Worm (Caenorhabditis elegans) whole organism, L3 larva: ENCODE data around the gene ugt-62.
A peak's percentile ranks its signal among the peaks of the same experiment; 100 is the strongest.

Experiments used
- R02D3.7 ChIP-seq: fragments of 150-350 bp; optimal IDR thresholded peaks from 2 replicates; lab custom pipeline; 2014; ENCODE audit warnings: missing biosample characterization, missing genetic modification characterization
- ZK546.5 ChIP-seq: sonication (generic microtip); optimal IDR thresholded peaks from 2 replicates; lab custom pipeline; 2017; ENCODE audit warnings: missing biosample characterization, missing genetic modification characterization
- aly-2 ChIP-seq: fragments of 150-350 bp; optimal IDR thresholded peaks from 2 replicates; lab custom pipeline; 2014; ENCODE audit warnings: missing biosample characterization, missing genetic modification characterization
- ama-1 ChIP-seq: fragments of 150-350 bp; optimal IDR thresholded peaks from 2 replicates; lab custom pipeline; 2018
- ceh-16 ChIP-seq: sonication (generic microtip); optimal IDR thresholded peaks from 2 replicates; lab custom pipeline; 2017; ENCODE audit warnings: missing biosample characterization, missing genetic modification characterization
- ceh-28 ChIP-seq: fragments of 150-350 bp; optimal IDR thresholded peaks from 2 replicates; lab custom pipeline; 2014; ENCODE audit warnings: missing biosample characterization, missing genetic modification reagents, missing genetic modification characterization
- ceh-82 ChIP-seq: fragments of 150-350 bp; optimal IDR thresholded peaks from 2 replicates; lab custom pipeline; 2014; ENCODE audit warnings: missing biosample characterization, missing genetic modification characterization
- ceh-9 ChIP-seq: sonication (generic microtip); optimal IDR thresholded peaks from 2 replicates; lab custom pipeline; 2018; ENCODE audit warnings: missing biosample characterization, missing genetic modification characterization
- egl-27 ChIP-seq: sonication (generic microtip); optimal IDR thresholded peaks from 4 replicates; lab custom pipeline; 2017; ENCODE audit warnings: missing biosample characterization, missing genetic modification reagents, missing genetic modification characterization
- egl-5 ChIP-seq: fragments of 150-350 bp; optimal IDR thresholded peaks from 2 replicates; lab custom pipeline; 2017; ENCODE audit warnings: missing biosample characterization, missing genetic modification reagents, missing genetic modification characterization, inconsistent platforms
- elt-1 ChIP-seq: fragments of 150-350 bp; optimal IDR thresholded peaks from 2 replicates; lab custom pipeline; 2014; ENCODE audit warnings: missing biosample characterization, missing genetic modification characterization
- elt-2 ChIP-seq: sonication (generic microtip); optimal IDR thresholded peaks from 2 replicates; lab custom pipeline; 2016; ENCODE audit warnings: missing genetic modification reagents, mild to moderate bottlenecking, missing genetic modification characterization, missing compliant biosample characterization
- elt-3 ChIP-seq, 3 experiments: fragments of 150-350 bp in 1 of 3; sonication (generic microtip) in 2 of 3; optimal IDR thresholded peaks; 2 replicates in 2 of 3; 4 replicates in 1 of 3; lab custom pipeline; 2014 to 2017; ENCODE audit warnings: missing biosample characterization in 3 of 3, missing genetic modification characterization in 3 of 3
- eor-1 ChIP-seq, 2 experiments: fragments of 150-350 bp; optimal IDR thresholded peaks; 2 replicates each; lab custom pipeline; 2014 to 2018; ENCODE audit warnings: missing biosample characterization in 2 of 2, missing genetic modification characterization in 2 of 2
- fos-1 ChIP-seq: fragments of 150-350 bp; optimal IDR thresholded peaks from 2 replicates; lab custom pipeline; 2014; ENCODE audit warnings: missing biosample characterization, missing genetic modification characterization
- hmg-11 ChIP-seq: sonication (generic microtip); optimal IDR thresholded peaks from 2 replicates; lab custom pipeline; 2016; ENCODE audit warnings: missing genetic modification characterization, missing compliant biosample characterization
- jun-1 ChIP-seq: fragments of 150-350 bp; optimal IDR thresholded peaks from 2 replicates; lab custom pipeline; 2014; ENCODE audit warnings: missing biosample characterization, missing genetic modification reagents, missing genetic modification characterization
- lin-15B ChIP-seq: fragments of 150-350 bp; optimal IDR thresholded peaks from 2 replicates; lab custom pipeline; 2014; ENCODE audit warnings: missing biosample characterization, missing genetic modification characterization
- lin-39 ChIP-seq: fragments of 150-350 bp; optimal IDR thresholded peaks from 2 replicates; lab custom pipeline; 2018; ENCODE audit warnings: missing biosample characterization, missing genetic modification reagents, missing genetic modification characterization
- lsy-12 ChIP-seq: sonication (generic microtip); optimal IDR thresholded peaks from 2 replicates; lab custom pipeline; 2016; ENCODE audit warnings: mild to moderate bottlenecking, missing genetic modification characterization, missing compliant biosample characterization
- mdl-1 ChIP-seq: fragments of 150-350 bp; optimal IDR thresholded peaks from 2 replicates; lab custom pipeline; 2014; ENCODE audit warnings: missing biosample characterization, missing genetic modification characterization
- mml-1 ChIP-seq: fragments of 150-350 bp; sonication (generic microtip); optimal IDR thresholded peaks from 3 replicates; lab custom pipeline; 2014; ENCODE audit warnings: missing biosample characterization, missing genetic modification characterization
- nfya-1 ChIP-seq: sonication (generic microtip); optimal IDR thresholded peaks from 2 replicates; lab custom pipeline; 2017; ENCODE audit warnings: missing genetic modification characterization, mild to moderate bottlenecking, missing compliant biosample characterization, antibody characterized with exemption, moderate library complexity; ENCODE audit not compliant: insufficient read depth
- nhr-11 ChIP-seq: fragments of 150-350 bp; optimal IDR thresholded peaks from 2 replicates; lab custom pipeline; 2014; ENCODE audit warnings: missing biosample characterization, missing genetic modification characterization
- nhr-23 ChIP-seq: fragments of 150-350 bp; optimal IDR thresholded peaks from 2 replicates; lab custom pipeline; 2014; ENCODE audit warnings: missing biosample characterization, missing genetic modification reagents, missing genetic modification characterization
- nhr-237 ChIP-seq: fragments of 150-350 bp; optimal IDR thresholded peaks from 2 replicates; lab custom pipeline; 2014; ENCODE audit warnings: missing biosample characterization, missing genetic modification characterization
- nhr-25 ChIP-seq: sonication (generic microtip); optimal IDR thresholded peaks from 2 replicates; lab custom pipeline; 2017; ENCODE audit warnings: missing biosample characterization, missing genetic modification characterization
- nhr-28 ChIP-seq: fragments of 150-350 bp; optimal IDR thresholded peaks from 2 replicates; lab custom pipeline; 2014; ENCODE audit warnings: missing biosample characterization, missing genetic modification characterization
- nhr-43 ChIP-seq: sonication (generic microtip); optimal IDR thresholded peaks from 2 replicates; lab custom pipeline; 2016; ENCODE audit warnings: mild to moderate bottlenecking, missing genetic modification characterization, missing compliant biosample characterization; ENCODE audit not compliant: poor library complexity, severe bottlenecking
- nhr-67 ChIP-seq: fragments of 150-350 bp; optimal IDR thresholded peaks from 2 replicates; lab custom pipeline; 2014; ENCODE audit warnings: missing biosample characterization, missing genetic modification characterization
- pha-4 ChIP-seq: fragments of 150-350 bp; optimal IDR thresholded peaks from 2 replicates; lab custom pipeline; 2014; ENCODE audit warnings: missing biosample characterization, missing genetic modification reagents, missing genetic modification characterization
- pqm-1 ChIP-seq: fragments of 150-350 bp; optimal IDR thresholded peaks from 2 replicates; lab custom pipeline; 2017; ENCODE audit warnings: missing biosample characterization, missing genetic modification characterization, inconsistent platforms
- skn-1 ChIP-seq: fragments of 150-350 bp; optimal IDR thresholded peaks from 2 replicates; lab custom pipeline; 2014; ENCODE audit warnings: missing biosample characterization, missing genetic modification characterization
- snpc-4 ChIP-seq: fragments of 150-350 bp; optimal IDR thresholded peaks from 2 replicates; lab custom pipeline; 2014; ENCODE audit warnings: missing biosample characterization, missing genetic modification characterization
- tbx-2 ChIP-seq: sonication (generic microtip); optimal IDR thresholded peaks from 2 replicates; lab custom pipeline; 2016; ENCODE audit warnings: mild to moderate bottlenecking, missing genetic modification characterization, missing compliant biosample characterization
- unc-39 ChIP-seq: sonication (generic microtip); optimal IDR thresholded peaks from 4 replicates; lab custom pipeline; 2017; ENCODE audit warnings: missing biosample characterization, missing genetic modification characterization
- unc-62 ChIP-seq: fragments of 150-350 bp; sonication (generic microtip); optimal IDR thresholded peaks from 4 replicates; lab custom pipeline; 2014; ENCODE audit warnings: missing biosample characterization, missing genetic modification reagents, missing genetic modification characterization
- zag-1 ChIP-seq: fragments of 150-350 bp; optimal IDR thresholded peaks from 2 replicates; lab custom pipeline; 2014; ENCODE audit warnings: missing biosample characterization, missing genetic modification characterization
- ztf-11 ChIP-seq: fragments of 150-350 bp; optimal IDR thresholded peaks from 2 replicates; lab custom pipeline; 2014; ENCODE audit warnings: missing biosample characterization, missing genetic modification characterization
- ztf-4 ChIP-seq: fragments of 150-350 bp; optimal IDR thresholded peaks from 2 replicates; lab custom pipeline; 2014; ENCODE audit warnings: missing biosample characterization, missing genetic modification characterization

The ugt-62 gene

DNA sequence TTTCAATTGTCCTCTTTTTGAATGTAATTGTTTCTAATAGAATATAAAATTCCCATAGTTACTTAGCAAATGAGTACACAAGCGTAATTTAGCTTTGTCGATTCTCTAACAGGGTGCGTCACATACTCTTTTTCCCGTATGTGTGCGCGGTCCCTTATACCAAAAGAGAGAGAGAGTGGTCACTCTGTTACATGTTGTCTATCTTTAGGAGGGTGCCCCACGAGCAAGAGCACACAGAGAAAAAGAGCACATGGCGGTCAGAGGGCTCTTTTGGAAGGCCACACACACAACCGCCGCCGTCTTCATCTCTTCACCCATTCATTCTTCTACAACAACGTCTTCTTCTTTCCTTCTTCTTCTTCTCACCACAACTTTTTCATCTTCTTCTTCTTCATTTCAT, 26.5 kb downstream of the ugt-62 start:
- no peak for TF ChIP-seq unc-62
- no peak for TF ChIP-seq nhr-43 (tag; lab: Kevin White, UChicago)
- peak; percentile 53 for TF ChIP-seq nfya-1 (tag; lab: Kevin White, UChicago)
- no peak for TF ChIP-seq eor-1 (tag; optimal IDR thresholded peaks at IDR 0.05; lab: Kevin White, UChicago)
- no peak for TF ChIP-seq ceh-9
- no peak for TF ChIP-seq fos-1 (tag; lab: Kevin White, UChicago)
- no peak for TF ChIP-seq ztf-4 (tag; lab: Kevin White, UChicago)
- TF ChIP-seq ztf-11 = no peak
- no peak for TF ChIP-seq nhr-11
- no peak for TF ChIP-seq jun-1 (tag; lab: Kevin White, UChicago)
- no peak for TF ChIP-seq ceh-16 (tag; lab: Kevin White, UChicago)
- TF ChIP-seq elt-1 (tag; lab: Kevin White, UChicago) = no peak
- peak; percentile 44 for TF ChIP-seq lin-39 (tag; lab: Kevin White, UChicago)
- TF ChIP-seq nhr-28 (tag; lab: Kevin White, UChicago) = no peak
- TF ChIP-seq pha-4 = peak; percentile 28
- TF ChIP-seq hmg-11 (tag; lab: Kevin White, UChicago) = peak; percentile 49
- no peak for TF ChIP-seq pqm-1 (tag; lab: Kevin White, UChicago)
- TF ChIP-seq ceh-28 (tag; lab: Kevin White, UChicago) = no peak
- no peak for TF ChIP-seq tbx-2
- TF ChIP-seq lsy-12 = no peak
- no peak for TF ChIP-seq zag-1
- no peak for TF ChIP-seq nhr-67 (tag; lab: Kevin White, UChicago)
- no peak for TF ChIP-seq ZK546.5
- TF ChIP-seq nhr-25 = no peak

ce11 chrIII:4508064-4508905, 32.1 kb downstream of the ugt-62 start, which contains the start of the genes cct-5 and F25F2.1:
cct-5 (minus strand) TSS chrIII:4508114.
F25F2.1 (plus strand) TSS chrIII:4508855.
- TF ChIP-seq hmg-11 (tag; lab: Kevin White, UChicago) (peak; percentile 72), lsy-12 (no peak), lin-15B (tag; lab: Kevin White, UChicago) (peak; percentile 53), jun-1 (tag; lab: Kevin White, UChicago) (no peak), mml-1 (tag; lab: Kevin White, UChicago) (no peak), eor-1 (tag; optimal IDR thresholded peaks at IDR 0.05; lab: Kevin White, UChicago) (no peak), zag-1 (no peak), lin-39 (tag; lab: Kevin White, UChicago) (peak; percentile 30), pha-4 (peak; percentile 80), mdl-1 (tag; lab: Kevin White, UChicago) (no peak), elt-2 (tag; lab: Kevin White, UChicago) (peak; percentile 36), ceh-9 (no peak), elt-1 (tag; lab: Kevin White, UChicago) (peak; percentile 39), nhr-23 (peak; percentile 18), egl-5 (tag; lab: Kevin White, UChicago) (peak; percentile 14), fos-1 (tag; lab: Kevin White, UChicago) (no peak), ama-1 (peak; percentile 52), nhr-25 (peak; percentile 25), nfya-1 (tag; lab: Kevin White, UChicago) (peak; percentile 79), snpc-4 (tag; lab: Kevin White, UChicago) (peak; percentile 69), egl-27 (tag; lab: Kevin White, UChicago) (no peak), elt-3 (tag; optimal IDR thresholded peaks at IDR 0.05; lab: Kevin White, UChicago) (no peak)

- peak; percentile 74 for TF ChIP-seq elt-2 (tag; lab: Kevin White, UChicago)
- peak; percentile 12 for TF ChIP-seq jun-1 (tag; lab: Kevin White, UChicago)
- no peak for TF ChIP-seq ama-1
- peak; percentile 90 for TF ChIP-seq pqm-1 (tag; lab: Kevin White, UChicago)
- TF ChIP-seq, all 47 proteins: peak for 3
Observed at ce11 chrIII:4506590-4507128, 33.8 kb downstream of the ugt-62 start.

DNA sequence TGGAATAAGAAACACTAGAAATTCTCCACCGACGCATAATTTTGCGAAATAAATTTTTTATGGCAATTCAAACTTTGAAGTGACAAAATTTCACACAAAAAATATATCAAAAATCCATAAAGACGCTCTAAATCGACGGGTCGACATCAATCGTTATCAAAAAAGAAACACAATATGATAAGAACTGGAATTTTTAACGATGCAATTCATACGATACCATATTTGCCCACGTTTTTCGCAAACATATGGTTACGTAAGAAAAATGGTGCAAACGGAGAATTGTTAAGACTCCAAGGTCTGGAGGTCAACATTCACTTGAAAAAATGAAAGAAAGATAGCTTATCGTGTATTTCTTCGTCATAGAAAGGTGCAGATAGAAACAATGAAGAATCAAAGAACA, 34.3 kb downstream of the ugt-62 start:
- TF ChIP-seq elt-3 (tag; optimal IDR thresholded peaks at IDR 0.05; lab: Kevin White, UChicago) = no peak
- no peak for TF ChIP-seq ceh-82 (tag; lab: Kevin White, UChicago)
- no peak for TF ChIP-seq unc-39 (tag; lab: Kevin White, UChicago)
- TF ChIP-seq egl-27 (tag; lab: Kevin White, UChicago) = no peak
- no peak for TF ChIP-seq nfya-1 (tag; lab: Kevin White, UChicago)
- TF ChIP-seq zag-1 = no peak
- TF ChIP-seq elt-2 (tag; lab: Kevin White, UChicago) = peak; percentile 87
- no peak for TF ChIP-seq fos-1 (tag; lab: Kevin White, UChicago)
- no peak for TF ChIP-seq lsy-12
- TF ChIP-seq nhr-23 = no peak
- TF ChIP-seq egl-5 (tag; lab: Kevin White, UChicago) = no peak
- TF ChIP-seq tbx-2 = no peak
- TF ChIP-seq ceh-16 (tag; lab: Kevin White, UChicago) = no peak
- no peak for TF ChIP-seq skn-1 (tag; lab: Kevin White, UChicago)
- TF ChIP-seq aly-2 (tag; lab: Kevin White, UChicago) = no peak
- TF ChIP-seq ZK546.5 = no peak
- TF ChIP-seq R02D3.7 (tag; lab: Kevin White, UChicago) = no peak
- TF ChIP-seq nhr-43 (tag; lab: Kevin White, UChicago) = no peak
- TF ChIP-seq nhr-237 (tag; lab: Kevin White, UChicago) = no peak
- TF ChIP-seq hmg-11 (tag; lab: Kevin White, UChicago) = no peak
- TF ChIP-seq mml-1 (tag; lab: Kevin White, UChicago) = no peak
- no peak for TF ChIP-seq nhr-25
- no peak for TF ChIP-seq jun-1 (tag; lab: Kevin White, UChicago)
- TF ChIP-seq eor-1 (tag; optimal IDR thresholded peaks at IDR 0.05; lab: Kevin White, UChicago) = no peak
- peak; percentile 49 for TF ChIP-seq pha-4
- peak; percentile 35 for TF ChIP-seq pqm-1 (tag; lab: Kevin White, UChicago)
- no peak for TF ChIP-seq ztf-11
